Worm (Caenorhabditis elegans) whole organism, L4 larva: ENCODE data around the gene D1014.5.

Experiments used
- egl-27 ChIP-seq: sonication (generic microtip); optimal IDR thresholded peaks from 3 replicates; lab custom pipeline; 2017; ENCODE audit warnings: missing biosample characterization, missing genetic modification reagents, missing genetic modification characterization
- unc-62 ChIP-seq, 3 experiments: fragments of 150-350 bp in 1 of 3; sonication (generic microtip); optimal IDR thresholded peaks in 2 of 3; peaks in 1 of 3; 1 replicate in 1 of 3; 2 replicates in 2 of 3; lab custom pipeline; 2014 to 2017; ENCODE audit warnings: missing biosample characterization in 3 of 3, missing genetic modification characterization in 3 of 3, missing genetic modification reagents in 3 of 3, missing genotype in 1 of 3
- ztf-11 ChIP-seq: fragments of 150-350 bp; optimal IDR thresholded peaks from 2 replicates; lab custom pipeline; 2014; ENCODE audit warnings: missing biosample characterization, missing genetic modification characterization

DNA sequence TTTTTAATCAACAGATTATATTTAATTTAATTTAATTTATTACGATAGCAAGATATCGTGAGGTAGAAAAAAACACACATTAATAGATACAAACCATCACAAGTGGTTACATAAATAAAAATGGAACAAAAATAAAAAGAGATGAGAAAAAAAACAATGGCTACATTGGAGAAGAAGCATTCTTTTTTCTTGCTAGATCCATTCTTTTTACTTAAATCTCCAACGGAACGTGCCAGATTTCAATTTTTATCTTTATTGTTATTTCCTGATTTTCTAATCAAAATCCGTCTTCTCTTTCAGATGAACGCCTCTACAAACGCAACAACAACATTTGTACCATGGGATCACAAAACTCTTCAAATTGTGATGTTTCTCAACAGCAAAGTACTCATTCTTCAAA is 20.1 kb downstream of the D1014.5 start, which contains the start of gene D1014.2:
- TF ChIP-seq egl-27 (tag; lab: Kevin White, UChicago) = no peak
- TF ChIP-seq unc-62 (GFP tag; optimal IDR thresholded peaks at IDR 0.05 in 1 of 2; lab: Kevin White, UChicago) = no peak
- TF ChIP-seq unc-62 (tag; optimal IDR thresholded peaks at IDR 0.05; lab: Kevin White, UChicago) = no peak
- TF ChIP-seq ztf-11 (tag; lab: Kevin White, UChicago) = no peak
